Worm (Caenorhabditis elegans) whole organism, midembryonic: Measurements from ENCODE around the gene dgk-2.

ENCODE experiments used
- cog-1 ChIP-seq: sonication (generic microtip); optimal IDR thresholded peaks from 2 replicates; lab custom pipeline; 2016; ENCODE audit warnings: missing genetic modification characterization, missing compliant biosample characterization
- flt-1 ChIP-seq: fragments of 200-800 bp; sonication (Bioruptor generic); IDR thresholded peaks from 2 replicates; pipeline ENCODE4 v1.3.6; 2022; ENCODE audit warnings: missing genetic modification characterization, missing compliant biosample characterization
- klf-2 ChIP-seq: fragments of 200-800 bp; sonication (Bioruptor generic); conservative IDR thresholded peaks from 2 replicates; pipeline ENCODE4 v1.3.6; 2022; ENCODE audit warnings: missing genetic modification reagents, missing genetic modification characterization, missing compliant biosample characterization
- med-1 ChIP-seq: sonication (generic microtip); optimal IDR thresholded peaks from 2 replicates; lab custom pipeline; 2017; ENCODE audit warnings: missing genetic modification characterization, mild to moderate bottlenecking, missing compliant biosample characterization, antibody characterized with exemption, missing genetic modification reagents; ENCODE audit not compliant: insufficient read depth
- tab-1 ChIP-seq: fragments of 200-800 bp; sonication (Bioruptor generic); IDR thresholded peaks from 2 replicates; pipeline ENCODE4 v1.3.6; 2022; ENCODE audit warnings: missing genetic modification characterization, missing compliant biosample characterization
- ztf-23 ChIP-seq: fragments of 200-800 bp; sonication (Bioruptor generic); IDR thresholded peaks from 2 replicates; pipeline ENCODE4 v1.3.6; 2022; ENCODE audit warnings: missing genetic modification reagents, missing genetic modification characterization, missing compliant biosample characterization
- ztf-29 ChIP-seq: fragments of 200-800 bp; sonication (Bioruptor generic); IDR thresholded peaks from 2 replicates; pipeline ENCODE4 v1.3.6; 2022; ENCODE audit warnings: missing genetic modification reagents, missing genetic modification characterization, missing compliant biosample characterization

DNA sequence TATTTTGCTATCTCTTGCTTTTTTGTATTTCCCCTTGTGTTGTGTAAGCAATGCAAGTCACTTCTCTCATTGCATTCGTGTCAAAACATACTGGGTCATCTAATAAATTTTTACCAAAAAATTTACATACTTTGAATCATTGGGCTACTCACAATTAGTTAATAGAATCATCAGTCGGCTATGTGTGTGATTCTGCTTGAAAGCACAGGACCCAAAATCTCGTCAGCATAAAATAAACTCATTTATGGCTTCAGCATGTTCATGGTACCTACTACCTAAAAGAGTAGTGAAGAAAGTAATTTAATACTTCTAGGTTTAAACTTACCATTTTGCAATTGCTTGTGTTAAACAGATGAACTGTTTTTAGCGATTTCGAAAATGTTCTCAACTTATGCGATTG, 22.2 kb upstream of the dgk-2 start:
- TF ChIP-seq tab-1: no peak
- no peak for TF ChIP-seq ztf-23 (GFP tag; lab: Robert Waterston, UW)
- TF ChIP-seq cog-1 (tag; lab: Kevin White, UChicago): no peak
- no peak for TF ChIP-seq flt-1 (GFP tag; lab: Robert Waterston, UW)
- no peak for TF ChIP-seq klf-2
- no peak for TF ChIP-seq med-1 (GFP tag; lab: Kevin White, UChicago)
- TF ChIP-seq ztf-29 (GFP tag; lab: Robert Waterston, UW): no peak
